Fruit fly (Drosophila melanogaster): ENCODE measurements around the gene HemK2.

DNA sequence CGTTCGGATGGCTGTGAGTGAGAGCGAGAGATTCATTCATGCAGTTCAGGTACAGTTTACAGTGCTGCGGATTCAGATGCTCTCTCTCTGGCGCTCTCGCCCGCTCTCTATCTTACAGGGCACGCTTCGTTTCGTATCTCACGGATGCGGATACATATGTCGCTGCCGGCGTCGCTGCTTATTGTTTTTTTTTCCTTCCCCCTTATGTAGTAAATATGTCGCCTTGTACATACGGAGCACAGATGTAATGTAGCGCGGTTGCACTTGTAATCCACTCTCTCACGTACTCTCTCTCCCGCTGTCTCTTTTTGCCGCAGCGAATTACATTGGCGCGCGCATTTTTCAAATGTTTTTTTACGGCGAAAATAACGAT, 4.2 kb downstream of the HemK2 start:
- no peak for TF ChIP-seq ovo (GFP tag; optimal IDR thresholded peaks at IDR 0.05)
- no peak for TF ChIP-seq CG7101 (tag; optimal IDR thresholded peaks at IDR 0.05)
- no peak for TF ChIP-seq tj (GFP tag; optimal IDR thresholded peaks at IDR 0.05)
- TF ChIP-seq CG7045 (GFP tag; optimal IDR thresholded peaks at IDR 0.05), result no peak
- no peak for TF ChIP-seq pad (GFP tag; optimal IDR thresholded peaks at IDR 0.05)
- TF ChIP-seq Clk (GFP tag; optimal IDR thresholded peaks at IDR 0.05), result no peak
- no peak for TF ChIP-seq kay (GFP tag; ENCODE audit: borderline replicate concordance)
- TF ChIP-seq cnc (optimal IDR thresholded peaks at IDR 0.05), result no peak

Data from whole organism, adult.